Worm (Caenorhabditis elegans) whole organism, L3 larva: ENCODE data around the gene prmt-9.

Source experiments
- R02D3.7 ChIP-seq: fragments of 150-350 bp; optimal IDR thresholded peaks from 2 replicates; lab custom pipeline; 2014; ENCODE audit warnings: missing biosample characterization, missing genetic modification characterization
- egl-5 ChIP-seq: fragments of 150-350 bp; optimal IDR thresholded peaks from 2 replicates; lab custom pipeline; 2017; ENCODE audit warnings: missing biosample characterization, missing genetic modification reagents, missing genetic modification characterization, inconsistent platforms
- fkh-10 ChIP-seq: sonication (generic microtip); optimal IDR thresholded peaks from 2 replicates; lab custom pipeline; 2017; ENCODE audit warnings: missing biosample characterization, missing genetic modification reagents, missing genetic modification characterization
- lin-39 ChIP-seq: fragments of 150-350 bp; optimal IDR thresholded peaks from 2 replicates; lab custom pipeline; 2018; ENCODE audit warnings: missing biosample characterization, missing genetic modification reagents, missing genetic modification characterization
- mdl-1 ChIP-seq: fragments of 150-350 bp; optimal IDR thresholded peaks from 2 replicates; lab custom pipeline; 2014; ENCODE audit warnings: missing biosample characterization, missing genetic modification characterization
- nhr-237 ChIP-seq: fragments of 150-350 bp; optimal IDR thresholded peaks from 2 replicates; lab custom pipeline; 2014; ENCODE audit warnings: missing biosample characterization, missing genetic modification characterization
- snpc-4 ChIP-seq: fragments of 150-350 bp; optimal IDR thresholded peaks from 2 replicates; lab custom pipeline; 2014; ENCODE audit warnings: missing biosample characterization, missing genetic modification characterization
- unc-39 ChIP-seq: sonication (generic microtip); optimal IDR thresholded peaks from 4 replicates; lab custom pipeline; 2017; ENCODE audit warnings: missing biosample characterization, missing genetic modification characterization
- unc-62 ChIP-seq: fragments of 150-350 bp; sonication (generic microtip); optimal IDR thresholded peaks from 4 replicates; lab custom pipeline; 2014; ENCODE audit warnings: missing biosample characterization, missing genetic modification reagents, missing genetic modification characterization
- ztf-11 ChIP-seq: fragments of 150-350 bp; optimal IDR thresholded peaks from 2 replicates; lab custom pipeline; 2014; ENCODE audit warnings: missing biosample characterization, missing genetic modification characterization

- TF ChIP-seq unc-62 (GFP tag; lab: Kevin White, UChicago): no peak
- no peak for TF ChIP-seq unc-39 (tag; lab: Kevin White, UChicago)
- no peak for TF ChIP-seq nhr-237
- TF ChIP-seq lin-39: no peak
- TF ChIP-seq snpc-4: no peak
- TF ChIP-seq R02D3.7: no peak
- TF ChIP-seq ztf-11 (tag; lab: Kevin White, UChicago): no peak
- no peak for TF ChIP-seq fkh-10 (GFP tag; lab: Kevin White, UChicago)
- TF ChIP-seq egl-5 (tag; lab: Kevin White, UChicago): no peak
- TF ChIP-seq mdl-1: no peak
Observed at ce11 chrIV:12721106-12721505, 36.9 kb upstream of the prmt-9 start, which contains the start of gene T23F6.2.
